Fruit fly (Drosophila melanogaster) S2 (cell line): ENCODE measurements around the gene CG10237.
A peak's percentile ranks its signal among the peaks of the same experiment; 100 is the strongest.

ENCODE experiments used
- CG8478 ChIP-seq: fragments of >200 bp; optimal IDR thresholded peaks from 2 replicates; lab custom pipeline; 2018
- CTCF ChIP-seq, 2 experiments: fragments of >200 bp; optimal IDR thresholded peaks; 2 replicates each; lab custom pipeline; 2018

Gene CG10237

dm6 chr2L:19416602-19417497 is 25.7 kb downstream of the CG10237 start, which contains the start of gene Lectin-galC1:
Gene Lectin-galC1 (plus strand): TSS chr2L:19417447.
- TF ChIP-seq CTCF (optimal IDR thresholded peaks at IDR 0.05; lab: Kevin White, UChicago) (peak; percentile 23 to 30), CG8478 (lab: Kevin White, UChicago) (no peak)

- TF ChIP-seq CG8478 (lab: Kevin White, UChicago) (no peak), CTCF (optimal IDR thresholded peaks at IDR 0.05; lab: Kevin White, UChicago) (no peak)
These were observed 26.7 kb downstream of the CG10237 start for dm6 chr2L:19415859-19416258.

- TF ChIP-seq CTCF (optimal IDR thresholded peaks at IDR 0.05; lab: Kevin White, UChicago): peak; percentile 73 to 86
- no peak for TF ChIP-seq CG8478 (lab: Kevin White, UChicago)
These were observed 27.4 kb downstream of the CG10237 start for dm6 chr2L:19415133-19415532.

dm6 chr2L:19414233-19414749 is 28.2 kb downstream of the CG10237 start:
- TF ChIP-seq CTCF (optimal IDR thresholded peaks at IDR 0.05; lab: Kevin White, UChicago): no peak
- TF ChIP-seq CG8478 (lab: Kevin White, UChicago): no peak

- TF ChIP-seq CG8478 (lab: Kevin White, UChicago): no peak
- no peak for TF ChIP-seq CTCF (optimal IDR thresholded peaks at IDR 0.05; lab: Kevin White, UChicago)
These were observed 29.2 kb downstream of the CG10237 start for dm6 chr2L:19413118-19413893.

dm6 chr2L:19411966-19412365 is 30.6 kb downstream of the CG10237 start:
- no peak for TF ChIP-seq CG8478 (lab: Kevin White, UChicago)
- TF ChIP-seq CTCF (optimal IDR thresholded peaks at IDR 0.05; lab: Kevin White, UChicago): no peak

- TF ChIP-seq CTCF (optimal IDR thresholded peaks at IDR 0.05; lab: Kevin White, UChicago): no peak
- TF ChIP-seq CG8478 (lab: Kevin White, UChicago): no peak
These were observed 36.1 kb downstream of the CG10237 start for dm6 chr2L:19406419-19406818.

- TF ChIP-seq CG8478 (lab: Kevin White, UChicago) (no peak), CTCF (optimal IDR thresholded peaks at IDR 0.05; lab: Kevin White, UChicago) (no peak)
These were observed 36.7 kb downstream of the CG10237 start for dm6 chr2L:19405685-19406357.

- TF ChIP-seq CG8478 (lab: Kevin White, UChicago) (no peak), CTCF (optimal IDR thresholded peaks at IDR 0.05; lab: Kevin White, UChicago) (no peak)
These were observed 37.7 kb downstream of the CG10237 start for dm6 chr2L:19404804-19405203.

dm6 chr2L:19403398-19403797 is 39.1 kb downstream of the CG10237 start:
- TF ChIP-seq CTCF (optimal IDR thresholded peaks at IDR 0.05; lab: Kevin White, UChicago): no peak
- TF ChIP-seq CG8478 (lab: Kevin White, UChicago): no peak

- TF ChIP-seq CTCF (optimal IDR thresholded peaks at IDR 0.05; lab: Kevin White, UChicago) (no peak), CG8478 (lab: Kevin White, UChicago) (no peak)
These were observed 39.9 kb downstream of the CG10237 start for dm6 chr2L:19402667-19403066.

dm6 chr2L:19401914-19402313 is 40.6 kb downstream of the CG10237 start:
- no peak for TF ChIP-seq CG8478 (lab: Kevin White, UChicago)
- no peak for TF ChIP-seq CTCF (optimal IDR thresholded peaks at IDR 0.05; lab: Kevin White, UChicago)

- TF ChIP-seq CG8478 (lab: Kevin White, UChicago) (no peak), CTCF (optimal IDR thresholded peaks at IDR 0.05; lab: Kevin White, UChicago) (no peak)
These were observed 44.0 kb downstream of the CG10237 start, which contains the start of gene CG17544 for dm6 chr2L:19398317-19399234. Gene CG17544 (minus strand): TSS chr2L:19398493.
